Fruit fly (Drosophila melanogaster): Measurements from ENCODE around the gene CG6678.

The CG6678 gene

dm6 chr3R:21862137-21862850 lies 24.5 kb upstream of the CG6678 start (continued):
- peak; percentile 69 for TF ChIP-seq CG1602 (GFP tag; optimal IDR thresholded peaks at IDR 0.05)
- TF ChIP-seq CG3995 (GFP tag; optimal IDR thresholded peaks at IDR 0.05): no peak
- peak; percentile 85 for TF ChIP-seq az2 (GFP tag; optimal IDR thresholded peaks at IDR 0.05)
- TF ChIP-seq stwl (tag; optimal IDR thresholded peaks at IDR 0.05): no peak
- no peak for TF ChIP-seq CG32532 (GFP tag; IDR thresholded peaks at IDR 0.05)
- TF ChIP-seq CG31224 (GFP tag; IDR thresholded peaks at IDR 0.05): no peak
- TF ChIP-seq C15 (GFP tag; IDR thresholded peaks at IDR 0.05): no peak
- no peak for TF ChIP-seq Doc2 (GFP tag; IDR thresholded peaks at IDR 0.05)
- no peak for TF ChIP-seq MBD-R2 (GFP tag; IDR thresholded peaks at IDR 0.05)
- TF ChIP-seq mam (GFP tag; optimal IDR thresholded peaks at IDR 0.05): no peak
- TF ChIP-seq MTF-1 (GFP tag; optimal IDR thresholded peaks at IDR 0.05; ENCODE audit: borderline replicate concordance): peak; percentile 23
- peak; percentile 46 for TF ChIP-seq YL-1 (GFP tag; optimal IDR thresholded peaks at IDR 0.05)
- TF ChIP-seq Ptx1 (GFP tag; IDR thresholded peaks at IDR 0.05): peak; percentile 72
- TF ChIP-seq hkb (optimal IDR thresholded peaks at IDR 0.05): no peak
- TF ChIP-seq hkb (GFP tag; IDR thresholded peaks at IDR 0.05): peak; percentile 86
- TF ChIP-seq CG4820 (GFP tag; optimal IDR thresholded peaks at IDR 0.05): peak; percentile 75
- no peak for TF ChIP-seq ato (GFP tag; IDR thresholded peaks at IDR 0.05; ENCODE audit: partially characterized antibody)
- TF ChIP-seq CG12942 (GFP tag; optimal IDR thresholded peaks at IDR 0.05): peak; percentile 69
- peak; percentile 4 for TF ChIP-seq CG4617 (GFP tag; optimal IDR thresholded peaks at IDR 0.05; ENCODE audit: borderline replicate concordance)
- peak; percentile 8 for TF ChIP-seq CG6654 (GFP tag; optimal IDR thresholded peaks at IDR 0.05)
- no peak for TF ChIP-seq CG2889 (GFP tag; IDR thresholded peaks at IDR 0.05)
- no peak for TF ChIP-seq CG11398 (GFP tag; optimal IDR thresholded peaks at IDR 0.05)
- TF ChIP-seq CG2678 (tag; optimal IDR thresholded peaks at IDR 0.05): peak; percentile 75
- peak; percentile 69 for TF ChIP-seq pum (GFP tag; optimal IDR thresholded peaks at IDR 0.05)
- no peak for TF ChIP-seq BtbVII (GFP tag; optimal IDR thresholded peaks at IDR 0.05)
- peak; percentile 88 for TF ChIP-seq CG10431 (GFP tag; optimal IDR thresholded peaks at IDR 0.05)
- no peak for TF ChIP-seq cg (GFP tag; optimal IDR thresholded peaks at IDR 0.05)
- TF ChIP-seq CG12236 (GFP tag; optimal IDR thresholded peaks at IDR 0.05): peak; percentile 5
- TF ChIP-seq chn (GFP tag; optimal IDR thresholded peaks at IDR 0.05): peak; percentile 68
- no peak for TF ChIP-seq NFAT (GFP tag; IDR thresholded peaks at IDR 0.05)
- no peak for TF ChIP-seq hth (optimal IDR thresholded peaks at IDR 0.05)
- TF ChIP-seq CoRest (tag; optimal IDR thresholded peaks at IDR 0.05): peak; percentile 88
- peak; percentile 50; the same call in 1 of the 3 replicates for TF ChIP-seq dysf (GFP tag; IDR thresholded peaks at IDR 0.05)
- TF ChIP-seq HmgD (GFP tag; optimal IDR thresholded peaks at IDR 0.05): no peak
- no peak for TF ChIP-seq caup (GFP tag; optimal IDR thresholded peaks at IDR 0.05; ENCODE audit: severe bottlenecking)
- TF ChIP-seq Dfd (GFP tag; optimal IDR thresholded peaks at IDR 0.05): no peak
- no peak for TF ChIP-seq crc (GFP tag; optimal IDR thresholded peaks at IDR 0.05)
- peak; percentile 88 for TF ChIP-seq CG3407 (GFP tag; optimal IDR thresholded peaks at IDR 0.05)
- TF ChIP-seq ewg (GFP tag; optimal IDR thresholded peaks at IDR 0.05): peak; percentile 86
- peak; percentile 11 for TF ChIP-seq Jarid2 (GFP tag; optimal IDR thresholded peaks at IDR 0.05)
- peak; percentile 41 for TF ChIP-seq her (GFP tag; optimal IDR thresholded peaks at IDR 0.05)
- no peak for TF ChIP-seq exex (tag; optimal IDR thresholded peaks at IDR 0.05)
- TF ChIP-seq CG1024 (GFP tag; IDR thresholded peaks at IDR 0.05): no peak
- TF ChIP-seq grau (tag; optimal IDR thresholded peaks at IDR 0.05): peak; percentile 83
- no peak for TF ChIP-seq B-H2 (GFP tag; optimal IDR thresholded peaks at IDR 0.05)
- TF ChIP-seq Lim3 (GFP tag; IDR thresholded peaks at IDR 0.05): no peak
- TF ChIP-seq Hr78 (GFP tag; optimal IDR thresholded peaks at IDR 0.05): peak in 1 of 2 experiments; percentile 71
- TF ChIP-seq sna (GFP tag; IDR thresholded peaks at IDR 0.05; ENCODE audit: partially characterized antibody): no peak
- TF ChIP-seq CG11247 (GFP tag; IDR thresholded peaks at IDR 0.05): no peak; the same call in 1 of the 2 replicates
- peak in 1 of 2 experiments; percentile 95 for TF ChIP-seq bsh (GFP tag; optimal IDR thresholded peaks at IDR 0.05)
